Worm (Caenorhabditis elegans) whole organism, L3 larva: ENCODE results near the gene oac-24.
A peak's percentile ranks its signal among the peaks of the same experiment; 100 is the strongest.

Source experiments
- R02D3.7 ChIP-seq: fragments of 150-350 bp; optimal IDR thresholded peaks from 2 replicates; lab custom pipeline; 2014; ENCODE audit warnings: missing biosample characterization, missing genetic modification characterization
- ZK546.5 ChIP-seq: sonication (generic microtip); optimal IDR thresholded peaks from 2 replicates; lab custom pipeline; 2017; ENCODE audit warnings: missing biosample characterization, missing genetic modification characterization
- aly-2 ChIP-seq: fragments of 150-350 bp; optimal IDR thresholded peaks from 2 replicates; lab custom pipeline; 2014; ENCODE audit warnings: missing biosample characterization, missing genetic modification characterization
- ama-1 ChIP-seq: fragments of 150-350 bp; optimal IDR thresholded peaks from 2 replicates; lab custom pipeline; 2018
- ceh-16 ChIP-seq: sonication (generic microtip); optimal IDR thresholded peaks from 2 replicates; lab custom pipeline; 2017; ENCODE audit warnings: missing biosample characterization, missing genetic modification characterization
- ceh-28 ChIP-seq: fragments of 150-350 bp; optimal IDR thresholded peaks from 2 replicates; lab custom pipeline; 2014; ENCODE audit warnings: missing biosample characterization, missing genetic modification reagents, missing genetic modification characterization
- ceh-82 ChIP-seq: fragments of 150-350 bp; optimal IDR thresholded peaks from 2 replicates; lab custom pipeline; 2014; ENCODE audit warnings: missing biosample characterization, missing genetic modification characterization
- ceh-9 ChIP-seq: sonication (generic microtip); optimal IDR thresholded peaks from 2 replicates; lab custom pipeline; 2018; ENCODE audit warnings: missing biosample characterization, missing genetic modification characterization
- daf-12 ChIP-seq: fragments of 150-350 bp; optimal IDR thresholded peaks from 2 replicates; lab custom pipeline; 2014; ENCODE audit warnings: missing biosample characterization, missing genetic modification reagents, missing genetic modification characterization
- egl-27 ChIP-seq: sonication (generic microtip); optimal IDR thresholded peaks from 4 replicates; lab custom pipeline; 2017; ENCODE audit warnings: missing biosample characterization, missing genetic modification reagents, missing genetic modification characterization
- egl-5 ChIP-seq: fragments of 150-350 bp; optimal IDR thresholded peaks from 2 replicates; lab custom pipeline; 2017; ENCODE audit warnings: missing biosample characterization, missing genetic modification reagents, missing genetic modification characterization, inconsistent platforms
- elt-1 ChIP-seq: fragments of 150-350 bp; optimal IDR thresholded peaks from 2 replicates; lab custom pipeline; 2014; ENCODE audit warnings: missing biosample characterization, missing genetic modification characterization
- elt-2 ChIP-seq: sonication (generic microtip); optimal IDR thresholded peaks from 2 replicates; lab custom pipeline; 2016; ENCODE audit warnings: missing genetic modification reagents, mild to moderate bottlenecking, missing genetic modification characterization, missing compliant biosample characterization
- elt-3 ChIP-seq, 3 experiments: fragments of 150-350 bp in 1 of 3; sonication (generic microtip) in 2 of 3; optimal IDR thresholded peaks; 2 replicates in 2 of 3; 4 replicates in 1 of 3; lab custom pipeline; 2014 to 2017; ENCODE audit warnings: missing biosample characterization in 3 of 3, missing genetic modification characterization in 3 of 3
- eor-1 ChIP-seq, 2 experiments: fragments of 150-350 bp; optimal IDR thresholded peaks; 2 replicates each; lab custom pipeline; 2014 to 2018; ENCODE audit warnings: missing biosample characterization in 2 of 2, missing genetic modification characterization in 2 of 2
- fkh-10 ChIP-seq: sonication (generic microtip); optimal IDR thresholded peaks from 2 replicates; lab custom pipeline; 2017; ENCODE audit warnings: missing biosample characterization, missing genetic modification reagents, missing genetic modification characterization
- fkh-2 ChIP-seq: fragments of 150-350 bp; optimal IDR thresholded peaks from 2 replicates; lab custom pipeline; 2014; ENCODE audit warnings: missing biosample characterization, missing genetic modification reagents, missing genetic modification characterization
- fos-1 ChIP-seq: fragments of 150-350 bp; optimal IDR thresholded peaks from 2 replicates; lab custom pipeline; 2014; ENCODE audit warnings: missing biosample characterization, missing genetic modification characterization
- hmg-11 ChIP-seq: sonication (generic microtip); optimal IDR thresholded peaks from 2 replicates; lab custom pipeline; 2016; ENCODE audit warnings: missing genetic modification characterization, missing compliant biosample characterization
- jun-1 ChIP-seq: fragments of 150-350 bp; optimal IDR thresholded peaks from 2 replicates; lab custom pipeline; 2014; ENCODE audit warnings: missing biosample characterization, missing genetic modification reagents, missing genetic modification characterization
- lin-15B ChIP-seq: fragments of 150-350 bp; optimal IDR thresholded peaks from 2 replicates; lab custom pipeline; 2014; ENCODE audit warnings: missing biosample characterization, missing genetic modification characterization
- lin-39 ChIP-seq: fragments of 150-350 bp; optimal IDR thresholded peaks from 2 replicates; lab custom pipeline; 2018; ENCODE audit warnings: missing biosample characterization, missing genetic modification reagents, missing genetic modification characterization
- lsy-12 ChIP-seq: sonication (generic microtip); optimal IDR thresholded peaks from 2 replicates; lab custom pipeline; 2016; ENCODE audit warnings: mild to moderate bottlenecking, missing genetic modification characterization, missing compliant biosample characterization
- mdl-1 ChIP-seq: fragments of 150-350 bp; optimal IDR thresholded peaks from 2 replicates; lab custom pipeline; 2014; ENCODE audit warnings: missing biosample characterization, missing genetic modification characterization
- nfya-1 ChIP-seq: sonication (generic microtip); optimal IDR thresholded peaks from 2 replicates; lab custom pipeline; 2017; ENCODE audit warnings: missing genetic modification characterization, mild to moderate bottlenecking, missing compliant biosample characterization, antibody characterized with exemption, moderate library complexity; ENCODE audit not compliant: insufficient read depth
- nhr-11 ChIP-seq: fragments of 150-350 bp; optimal IDR thresholded peaks from 2 replicates; lab custom pipeline; 2014; ENCODE audit warnings: missing biosample characterization, missing genetic modification characterization
- nhr-12 ChIP-seq: fragments of 150-350 bp; optimal IDR thresholded peaks from 2 replicates; lab custom pipeline; 2014; ENCODE audit warnings: missing biosample characterization, missing genetic modification characterization
- nhr-23 ChIP-seq: fragments of 150-350 bp; optimal IDR thresholded peaks from 2 replicates; lab custom pipeline; 2014; ENCODE audit warnings: missing biosample characterization, missing genetic modification reagents, missing genetic modification characterization
- nhr-237 ChIP-seq: fragments of 150-350 bp; optimal IDR thresholded peaks from 2 replicates; lab custom pipeline; 2014; ENCODE audit warnings: missing biosample characterization, missing genetic modification characterization
- nhr-25 ChIP-seq: sonication (generic microtip); optimal IDR thresholded peaks from 2 replicates; lab custom pipeline; 2017; ENCODE audit warnings: missing biosample characterization, missing genetic modification characterization
- nhr-28 ChIP-seq: fragments of 150-350 bp; optimal IDR thresholded peaks from 2 replicates; lab custom pipeline; 2014; ENCODE audit warnings: missing biosample characterization, missing genetic modification characterization
- nhr-43 ChIP-seq: sonication (generic microtip); optimal IDR thresholded peaks from 2 replicates; lab custom pipeline; 2016; ENCODE audit warnings: mild to moderate bottlenecking, missing genetic modification characterization, missing compliant biosample characterization; ENCODE audit not compliant: poor library complexity, severe bottlenecking
- nhr-67 ChIP-seq: fragments of 150-350 bp; optimal IDR thresholded peaks from 2 replicates; lab custom pipeline; 2014; ENCODE audit warnings: missing biosample characterization, missing genetic modification characterization
- nhr-77 ChIP-seq: fragments of 150-350 bp; optimal IDR thresholded peaks from 2 replicates; lab custom pipeline; 2014; ENCODE audit warnings: missing biosample characterization, missing genetic modification characterization
- pha-4 ChIP-seq: fragments of 150-350 bp; optimal IDR thresholded peaks from 2 replicates; lab custom pipeline; 2014; ENCODE audit warnings: missing biosample characterization, missing genetic modification reagents, missing genetic modification characterization
- pqm-1 ChIP-seq: fragments of 150-350 bp; optimal IDR thresholded peaks from 2 replicates; lab custom pipeline; 2017; ENCODE audit warnings: missing biosample characterization, missing genetic modification characterization, inconsistent platforms
- sea-2 ChIP-seq: fragments of 150-350 bp; sonication (generic microtip); optimal IDR thresholded peaks from 4 replicates; lab custom pipeline; 2014; ENCODE audit warnings: missing biosample characterization, missing genetic modification reagents, missing genetic modification characterization
- snpc-4 ChIP-seq: fragments of 150-350 bp; optimal IDR thresholded peaks from 2 replicates; lab custom pipeline; 2014; ENCODE audit warnings: missing biosample characterization, missing genetic modification characterization
- tbx-2 ChIP-seq: sonication (generic microtip); optimal IDR thresholded peaks from 2 replicates; lab custom pipeline; 2016; ENCODE audit warnings: mild to moderate bottlenecking, missing genetic modification characterization, missing compliant biosample characterization
- unc-39 ChIP-seq: sonication (generic microtip); optimal IDR thresholded peaks from 4 replicates; lab custom pipeline; 2017; ENCODE audit warnings: missing biosample characterization, missing genetic modification characterization
- unc-62 ChIP-seq: fragments of 150-350 bp; sonication (generic microtip); optimal IDR thresholded peaks from 4 replicates; lab custom pipeline; 2014; ENCODE audit warnings: missing biosample characterization, missing genetic modification reagents, missing genetic modification characterization
- zag-1 ChIP-seq: fragments of 150-350 bp; optimal IDR thresholded peaks from 2 replicates; lab custom pipeline; 2014; ENCODE audit warnings: missing biosample characterization, missing genetic modification characterization
- ztf-11 ChIP-seq: fragments of 150-350 bp; optimal IDR thresholded peaks from 2 replicates; lab custom pipeline; 2014; ENCODE audit warnings: missing biosample characterization, missing genetic modification characterization
- ztf-4 ChIP-seq: fragments of 150-350 bp; optimal IDR thresholded peaks from 2 replicates; lab custom pipeline; 2014; ENCODE audit warnings: missing biosample characterization, missing genetic modification characterization

The oac-24 gene

DNA sequence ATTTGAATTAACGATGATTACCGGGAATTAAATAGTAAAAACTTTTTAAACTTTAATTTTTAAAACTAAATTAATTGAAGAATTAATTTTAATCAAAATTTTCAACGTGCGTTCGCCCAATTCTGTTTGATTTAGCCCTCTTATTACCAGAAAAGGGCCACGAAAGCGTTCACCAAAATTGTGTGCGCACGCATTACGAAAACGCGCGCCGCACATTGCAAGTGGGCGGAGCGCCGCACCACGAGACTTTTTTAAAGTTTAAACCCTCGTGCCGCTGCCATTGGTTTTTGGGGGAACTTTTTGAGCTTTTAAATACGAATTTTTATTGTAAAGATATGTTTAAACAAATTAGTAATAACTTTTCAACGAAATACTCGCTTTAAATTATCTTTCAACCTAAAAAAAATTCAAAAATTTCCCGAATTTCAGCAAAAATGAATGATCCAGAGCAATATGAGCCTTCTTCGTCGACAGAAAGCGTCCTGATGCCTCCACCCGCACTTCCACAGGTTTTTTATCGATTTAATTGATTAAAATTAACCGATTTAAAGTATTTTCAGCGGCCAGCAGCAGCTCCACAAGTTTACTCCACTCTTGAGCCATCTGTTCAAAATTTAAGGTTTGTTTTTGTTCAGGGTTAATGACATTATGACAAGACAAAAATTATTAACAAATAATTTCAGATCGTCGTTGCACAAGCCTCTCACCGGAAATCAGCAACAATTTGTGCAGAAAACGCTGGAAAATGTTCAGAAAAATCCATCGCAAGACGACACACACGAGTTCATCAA is 23.7 kb upstream of the oac-24 start, which contains the start of gene taf-10:
Gene taf-10 (plus strand): TSS at position 424 of the 791 bp plus-strand sequence.
- TF ChIP-seq fkh-2 (tag; lab: Kevin White, UChicago) (no peak), ZK546.5 (tag; lab: Kevin White, UChicago) (no peak), fkh-10 (GFP tag; lab: Kevin White, UChicago) (no peak), elt-3 (tag; optimal IDR thresholded peaks at IDR 0.05; lab: Kevin White, UChicago) (no peak), ceh-16 (tag; lab: Kevin White, UChicago) (no peak), nhr-25 (tag; lab: Kevin White, UChicago) (peak; percentile 23), ceh-82 (tag; lab: Kevin White, UChicago) (no peak), nhr-28 (tag; lab: Kevin White, UChicago) (no peak), lin-15B (tag; lab: Kevin White, UChicago) (peak; percentile 13), zag-1 (tag; lab: Kevin White, UChicago) (no peak), nfya-1 (peak; percentile 77), ceh-28 (tag; lab: Kevin White, UChicago) (no peak), lsy-12 (tag; lab: Kevin White, UChicago) (no peak), egl-5 (tag; lab: Kevin White, UChicago) (no peak), nhr-11 (tag; lab: Kevin White, UChicago) (no peak), ceh-9 (tag; lab: Kevin White, UChicago) (no peak), nhr-67 (tag; lab: Kevin White, UChicago) (no peak), jun-1 (tag; lab: Kevin White, UChicago) (no peak), unc-62 (GFP tag; lab: Kevin White, UChicago) (no peak), ama-1 (no peak), nhr-77 (tag; lab: Kevin White, UChicago) (no peak), sea-2 (GFP tag; lab: Kevin White, UChicago) (no peak), daf-12 (tag; lab: Kevin White, UChicago) (no peak), eor-1 (tag; optimal IDR thresholded peaks at IDR 0.05; lab: Kevin White, UChicago) (no peak), nhr-23 (tag; lab: Kevin White, UChicago) (peak; percentile 72), hmg-11 (tag; lab: Kevin White, UChicago) (peak; percentile 71), aly-2 (tag; lab: Kevin White, UChicago) (no peak), R02D3.7 (no peak), mdl-1 (tag; lab: Kevin White, UChicago) (peak; percentile 71), pqm-1 (tag; lab: Kevin White, UChicago) (no peak), ztf-4 (no peak), nhr-43 (tag; lab: Kevin White, UChicago) (peak; percentile 54), lin-39 (tag; lab: Kevin White, UChicago) (peak; percentile 53), elt-2 (tag; lab: Kevin White, UChicago) (peak; percentile 25), elt-1 (tag; lab: Kevin White, UChicago) (no peak), tbx-2 (no peak), fos-1 (no peak), pha-4 (peak; percentile 72), nhr-237 (tag; lab: Kevin White, UChicago) (no peak), snpc-4 (tag; lab: Kevin White, UChicago) (no peak), unc-39 (tag; lab: Kevin White, UChicago) (no peak), egl-27 (tag; lab: Kevin White, UChicago) (no peak), nhr-12 (tag; lab: Kevin White, UChicago) (no peak), ztf-11 (tag; lab: Kevin White, UChicago) (no peak)
- TF ChIP-seq, all 47 proteins: peak for 10
